Fruit fly (Drosophila melanogaster) whole organism, embryonic: ENCODE data around the gene Syx4.

ENCODE experiments used
- Blimp-1 ChIP-seq: fragments of 200-800 bp; sonication (Bioruptor generic); optimal IDR thresholded peaks from 3 replicates; lab custom pipeline; 2018; ENCODE audit warnings: missing biosample characterization, missing genetic modification characterization, mild to moderate bottlenecking, moderate library complexity, missing genetic modification reagents
- Bteb2 ChIP-seq: fragments of 200-800 bp; sonication (Bioruptor generic); optimal IDR thresholded peaks from 2 replicates; lab custom pipeline; 2016; ENCODE audit warnings: missing biosample characterization, missing genetic modification characterization
- CG10274 ChIP-seq: fragments of 200-800 bp; sonication (Bioruptor generic); optimal IDR thresholded peaks from 3 replicates; lab custom pipeline; 2017; ENCODE audit warnings: missing biosample characterization, mild to moderate bottlenecking, missing genetic modification characterization
- CG10543 ChIP-seq: fragments of 200-800 bp; sonication (Bioruptor generic); optimal IDR thresholded peaks from 3 replicates; lab custom pipeline; 2017; ENCODE audit warnings: missing biosample characterization, mild to moderate bottlenecking, missing genetic modification characterization, moderate library complexity
- CG10959 ChIP-seq: fragments of 200-800 bp; sonication (Bioruptor generic); IDR thresholded peaks from 2 replicates; pipeline ENCODE4 v1.3.6; 2022; ENCODE audit warnings: missing biosample characterization, missing genetic modification characterization
- CG11560 ChIP-seq: fragments of 200-800 bp; sonication (Bioruptor generic); IDR thresholded peaks from 3 replicates; pipeline ENCODE4 v1.3.6; 2022; ENCODE audit warnings: missing biosample characterization, missing genetic modification characterization
- CG13287 ChIP-seq: fragments of 200-800 bp; sonication (Bioruptor generic); IDR thresholded peaks from 2 replicates; pipeline ENCODE4 v1.3.6; 2022; ENCODE audit warnings: missing biosample characterization, missing genetic modification characterization; ENCODE audit not compliant: partially characterized antibody
- CG13775 ChIP-seq: fragments of 200-800 bp; sonication (Bioruptor generic); optimal IDR thresholded peaks from 3 replicates; lab custom pipeline; 2017; ENCODE audit warnings: missing biosample characterization, mild to moderate bottlenecking, missing genetic modification characterization
- CG13894 ChIP-seq: fragments of 200-800 bp; sonication (Bioruptor generic); optimal IDR thresholded peaks from 3 replicates; lab custom pipeline; 2018; ENCODE audit warnings: missing biosample characterization, mild to moderate bottlenecking, missing genetic modification characterization, moderate library complexity
- CG14860 ChIP-seq: fragments of 200-800 bp; sonication (Bioruptor generic); IDR thresholded peaks from 3 replicates; pipeline ENCODE4 v1.3.6; 2022; ENCODE audit warnings: missing biosample characterization, missing genetic modification characterization; ENCODE audit not compliant: partially characterized antibody
- CG32532 ChIP-seq: fragments of 200-800 bp; sonication (Bioruptor generic); IDR thresholded peaks from 2 replicates; pipeline ENCODE4 v1.3.6; 2022; ENCODE audit warnings: missing biosample characterization, missing genetic modification characterization
- CG32772 ChIP-seq: fragments of 200-800 bp; sonication (Bioruptor generic); IDR thresholded peaks from 2 replicates; pipeline ENCODE4 v1.3.6; 2022; ENCODE audit warnings: missing biosample characterization, missing genetic modification characterization
- CG4730 ChIP-seq: fragments of 200-800 bp; sonication (Bioruptor generic); IDR thresholded peaks from 2 replicates; pipeline ENCODE4 v1.3.6; 2022; ENCODE audit warnings: missing biosample characterization, missing genetic modification characterization
- CG6175 ChIP-seq: fragments of 200-800 bp; sonication (Bioruptor generic); IDR thresholded peaks from 3 replicates; pipeline ENCODE4 v1.3.6; 2022; ENCODE audit warnings: missing biosample characterization, missing genetic modification characterization
- CG6272 ChIP-seq: fragments of 200-800 bp; sonication (Bioruptor generic); IDR thresholded peaks from 2 replicates; pipeline ENCODE4 v1.3.6; 2022; ENCODE audit warnings: missing biosample characterization, missing genetic modification characterization
- CG7357 ChIP-seq: fragments of 200-800 bp; sonication (Bioruptor generic); IDR thresholded peaks from 3 replicates; pipeline ENCODE4 v1.3.6; 2022; ENCODE audit warnings: missing biosample characterization, missing genetic modification characterization
- CG9437 ChIP-seq: fragments of 200-800 bp; sonication (Bioruptor generic); optimal IDR thresholded peaks from 2 replicates; lab custom pipeline; 2018; ENCODE audit warnings: missing biosample characterization, mild to moderate bottlenecking, missing genetic modification characterization
- CHES-1-like ChIP-seq: fragments of 200-800 bp; sonication (Bioruptor generic); optimal IDR thresholded peaks from 2 replicates; lab custom pipeline; 2016; ENCODE audit warnings: missing biosample characterization, missing genetic modification characterization
- Dref ChIP-seq: fragments of 200-800 bp; sonication (Bioruptor generic); IDR thresholded peaks from 2 replicates; pipeline ENCODE4 v1.3.6; 2022; ENCODE audit warnings: missing biosample characterization, missing genetic modification characterization
- Ets65A ChIP-seq: fragments of 200-800 bp; sonication (Bioruptor generic); peaks from one replicate; lab custom pipeline; 2016; ENCODE audit warnings: missing biosample characterization, missing genetic modification characterization
- Fer1 ChIP-seq: fragments of 200-800 bp; sonication (Bioruptor generic); optimal IDR thresholded peaks from 2 replicates; lab custom pipeline; 2017; ENCODE audit warnings: missing biosample characterization, mild to moderate bottlenecking, missing genetic modification characterization
- Hmr ChIP-seq: fragments of 200-800 bp; sonication (Bioruptor generic); optimal IDR thresholded peaks from 3 replicates; lab custom pipeline; 2017; ENCODE audit warnings: mild to moderate bottlenecking, missing biosample characterization, missing genetic modification reagents, missing genetic modification characterization
- MESR4 ChIP-seq: fragments of 200-800 bp; sonication (Bioruptor generic); optimal IDR thresholded peaks from 2 replicates; lab custom pipeline; 2018; ENCODE audit warnings: missing biosample characterization, mild to moderate bottlenecking, missing genetic modification characterization, moderate library complexity
- Neu2 ChIP-seq: fragments of 200-800 bp; sonication (Bioruptor generic); optimal IDR thresholded peaks from 3 replicates; lab custom pipeline; 2016; ENCODE audit warnings: missing biosample characterization, missing genetic modification characterization, borderline replicate concordance
- YL-1 ChIP-seq: fragments of 200-800 bp; sonication (Bioruptor generic); optimal IDR thresholded peaks from 3 replicates; lab custom pipeline; 2017; ENCODE audit warnings: missing biosample characterization, mild to moderate bottlenecking, missing genetic modification characterization
- az2 ChIP-seq: fragments of 200-800 bp; sonication (Bioruptor generic); optimal IDR thresholded peaks from 3 replicates; lab custom pipeline; 2016; ENCODE audit warnings: missing biosample characterization, missing genetic modification characterization
- br ChIP-seq: fragments of >200 bp; optimal IDR thresholded peaks from 2 replicates; lab custom pipeline; 2017
- cg ChIP-seq: fragments of 200-800 bp; sonication (Bioruptor generic); optimal IDR thresholded peaks from 3 replicates; lab custom pipeline; 2019; ENCODE audit warnings: missing biosample characterization, mild to moderate bottlenecking, missing genetic modification characterization, moderate library complexity
- chm ChIP-seq: fragments of 200-800 bp; sonication (Bioruptor generic); IDR thresholded peaks from 2 replicates; pipeline ENCODE4 v1.3.6; 2022; ENCODE audit warnings: missing biosample characterization, missing genetic modification characterization
- da ChIP-seq: fragments of 200-800 bp; sonication (Bioruptor generic); optimal IDR thresholded peaks from 2 replicates; lab custom pipeline; 2016; ENCODE audit warnings: missing biosample characterization, missing genetic modification characterization
- dan ChIP-seq: fragments of 200-800 bp; sonication (Bioruptor generic); IDR thresholded peaks from 2 replicates; pipeline ENCODE4 v1.3.6; 2022; ENCODE audit warnings: missing biosample characterization, missing genetic modification characterization
- dimm ChIP-seq: fragments of 200-800 bp; sonication (Bioruptor generic); IDR thresholded peaks from 2 replicates; pipeline ENCODE4 v1.3.6; 2022; ENCODE audit warnings: missing biosample characterization, missing genetic modification characterization
- exex ChIP-seq: fragments of 200-800 bp; sonication (Bioruptor generic); optimal IDR thresholded peaks from 4 replicates; lab custom pipeline; 2018; ENCODE audit warnings: missing biosample characterization, mild to moderate bottlenecking, missing genetic modification characterization, moderate library complexity
- grn ChIP-seq: fragments of 200-800 bp; sonication (Bioruptor generic); optimal IDR thresholded peaks from 3 replicates; lab custom pipeline; 2017; ENCODE audit warnings: missing biosample characterization, missing genetic modification characterization
- gro ChIP-seq: fragments of 200-800 bp; sonication (Bioruptor generic); optimal IDR thresholded peaks from 2 replicates; lab custom pipeline; 2016; ENCODE audit warnings: missing biosample characterization, missing genetic modification characterization
- ken ChIP-seq: fragments of 200-800 bp; sonication (Bioruptor generic); IDR thresholded peaks from 3 replicates; pipeline ENCODE4 v1.3.6; 2022; ENCODE audit warnings: missing biosample characterization, missing genetic modification characterization
- lmd ChIP-seq: fragments of 200-800 bp; sonication (Bioruptor generic); IDR thresholded peaks from 2 replicates; pipeline ENCODE4 v1.3.6; 2022; ENCODE audit warnings: missing biosample characterization, missing genetic modification characterization
- lola ChIP-seq, 3 experiments: fragments of >200 bp in 2 of 3; fragments of 200-800 bp in 1 of 3; sonication (Bioruptor generic) in 1 of 3; optimal IDR thresholded peaks; 2 replicates each; lab custom pipeline; 2017 to 2019; ENCODE audit warnings: missing biosample characterization in 3 of 3, missing genetic modification characterization in 3 of 3, mild to moderate bottlenecking in 1 of 3, moderate library complexity in 1 of 3
- pfk ChIP-seq: fragments of 200-800 bp; sonication (Bioruptor generic); optimal IDR thresholded peaks from 2 replicates; lab custom pipeline; 2018; ENCODE audit warnings: missing biosample characterization, mild to moderate bottlenecking, missing genetic modification characterization, moderate library complexity
- sc ChIP-seq, 3 experiments: fragments of >200 bp in 2 of 3; fragments of 200-800 bp in 1 of 3; sonication (Bioruptor generic) in 1 of 3; optimal IDR thresholded peaks; 2 replicates in 2 of 3; 3 replicates in 1 of 3; lab custom pipeline; 2017; ENCODE audit warnings: mild to moderate bottlenecking in 1 of 3, missing biosample characterization in 1 of 3, missing genetic modification characterization in 1 of 3, missing genetic modification reagents in 1 of 3
- sqz ChIP-seq: fragments of 200-800 bp; sonication (Bioruptor generic); optimal IDR thresholded peaks from 3 replicates; lab custom pipeline; 2018; ENCODE audit warnings: missing biosample characterization, mild to moderate bottlenecking, missing genetic modification characterization
- tin ChIP-seq: fragments of 200-800 bp; sonication (Bioruptor generic); optimal IDR thresholded peaks from 3 replicates; lab custom pipeline; 2016; ENCODE audit warnings: missing biosample characterization, missing genetic modification characterization
- toy ChIP-seq: fragments of 200-800 bp; sonication (Bioruptor generic); IDR thresholded peaks from 2 replicates; pipeline ENCODE4 v1.3.6; 2022; ENCODE audit warnings: missing biosample characterization, missing genetic modification characterization
- vfl ChIP-seq: fragments of 200-800 bp; sonication (Bioruptor generic); optimal IDR thresholded peaks from 2 replicates; lab custom pipeline; 2016; ENCODE audit warnings: missing biosample characterization, missing genetic modification characterization
- z ChIP-seq: fragments of 200-800 bp; sonication (Bioruptor generic); IDR thresholded peaks from 3 replicates; pipeline ENCODE4 v1.3.6; 2022; ENCODE audit warnings: missing biosample characterization, missing genetic modification characterization
- zen ChIP-seq: fragments of 200-800 bp; sonication (Bioruptor generic); optimal IDR thresholded peaks from 3 replicates; lab custom pipeline; 2018; ENCODE audit warnings: missing biosample characterization, mild to moderate bottlenecking, missing genetic modification characterization, moderate library complexity

Gene Syx4

dm6 chrX:2703693-2704092 is 40.2 kb downstream of the Syx4 start, which contains the start of gene Ugalt (continued):
- TF ChIP-seq sqz (GFP tag; lab: Kevin White, UChicago) (peak; percentile 100), CG6175 (peak; percentile 100), ken (GFP tag; lab: Robert Waterston, UW) (peak; percentile 100), cg (GFP tag; lab: Kevin White, UChicago) (peak; percentile 25), gro (GFP tag; lab: Kevin White, UChicago) (peak; percentile 100), Bteb2 (GFP tag; lab: Kevin White, UChicago) (peak; percentile 100), Fer1 (GFP tag; lab: Kevin White, UChicago) (peak; percentile 100), toy (GFP tag; lab: Robert Waterston, UW) (peak; percentile 100), Dref (GFP tag; lab: Robert Waterston, UW) (peak; percentile 70), da (GFP tag; lab: Kevin White, UChicago) (peak; percentile 100), dan (GFP tag; lab: Robert Waterston, UW) (peak; percentile 100), CG4730 (peak; percentile 100), CG10274 (GFP tag; lab: Kevin White, UChicago) (peak; percentile 99), dimm (GFP tag; lab: Robert Waterston, UW) (peak; percentile 100), pfk (peak; percentile 89), YL-1 (GFP tag; lab: Kevin White, UChicago) (peak; percentile 100), lola (GFP tag; optimal IDR thresholded peaks at IDR 0.05; lab: Kevin White, UChicago) (peak in 1 of 3 experiments; percentile 100), CG13894 (tag; lab: Kevin White, UChicago) (peak; percentile 100), lmd (GFP tag; lab: Robert Waterston, UW) (peak; percentile 100), Blimp-1 (GFP tag; lab: Kevin White, UChicago) (peak; percentile 100), Neu2 (GFP tag; lab: Kevin White, UChicago) (peak; percentile 100), CG10543 (GFP tag; lab: Kevin White, UChicago) (peak; percentile 100), MESR4 (GFP tag; lab: Kevin White, UChicago) (peak; percentile 100), CG10959 (peak; percentile 100), zen (tag; lab: Kevin White, UChicago) (peak; percentile 100), CG7357 (GFP tag; lab: Robert Waterston, UW) (peak; percentile 100), Hmr (GFP tag; lab: Kevin White, UChicago) (peak; percentile 100), CHES-1-like (GFP tag; lab: Kevin White, UChicago) (peak; percentile 100), sc (optimal IDR thresholded peaks at IDR 0.05; lab: Kevin White, UChicago) (no peak), sc (GFP tag; optimal IDR thresholded peaks at IDR 0.05; lab: Kevin White, UChicago) (peak; percentile 100), CG14860 (no peak), CG13287 (peak; percentile 71), CG11560 (peak; percentile 98), vfl (GFP tag; lab: Kevin White, UChicago) (peak; percentile 100), CG32532 (peak; percentile 100), CG9437 (GFP tag; lab: Kevin White, UChicago) (peak; percentile 97), grn (GFP tag; lab: Kevin White, UChicago) (peak; percentile 99), z (GFP tag; lab: Robert Waterston, UW) (peak; percentile 93), CG32772 (GFP tag; lab: Robert Waterston, UW) (peak; percentile 100), chm (peak; percentile 100), CG6272 (GFP tag; lab: Robert Waterston, UW) (peak; percentile 100), tin (GFP tag; lab: Kevin White, UChicago) (peak; percentile 100), exex (tag; lab: Kevin White, UChicago) (peak; percentile 100), CG13775 (GFP tag; lab: Kevin White, UChicago) (peak; percentile 100), Ets65A (GFP tag; lab: Kevin White, UChicago) (peak; percentile 100), br (lab: Kevin White, UChicago) (no peak), az2 (GFP tag; lab: Kevin White, UChicago) (peak; percentile 100)
- TF ChIP-seq, all 482 proteins: peak for 454
